Fruit fly (Drosophila melanogaster) whole organism, embryonic: Measurements from ENCODE around the gene Mst98Ca.

Experiments
- Ada2b ChIP-seq: fragments of 200-800 bp; sonication (Bioruptor generic); IDR thresholded peaks from 2 replicates; pipeline ENCODE4 v1.3.6; 2022; ENCODE audit warnings: missing biosample characterization, missing genetic modification characterization
- Antp ChIP-seq: fragments of 200-800 bp; sonication (Bioruptor generic); optimal IDR thresholded peaks from 3 replicates; lab custom pipeline; 2016; ENCODE audit warnings: missing biosample characterization, missing genetic modification characterization
- Atf-2 ChIP-seq: fragments of 200-800 bp; sonication (Bioruptor generic); optimal IDR thresholded peaks from 2 replicates; lab custom pipeline; 2016; ENCODE audit warnings: missing biosample characterization, missing genetic modification characterization
- C15 ChIP-seq: fragments of 200-800 bp; sonication (Bioruptor generic); IDR thresholded peaks from 3 replicates; pipeline ENCODE4 v1.3.6; 2022; ENCODE audit warnings: missing biosample characterization, missing genetic modification characterization
- CG10979 ChIP-seq: fragments of 200-800 bp; sonication (Bioruptor generic); optimal IDR thresholded peaks from 2 replicates; lab custom pipeline; 2018; ENCODE audit warnings: missing biosample characterization, mild to moderate bottlenecking, missing genetic modification characterization, moderate library complexity
- CG11504 ChIP-seq: fragments of 200-800 bp; sonication (Bioruptor generic); optimal IDR thresholded peaks from 3 replicates; lab custom pipeline; 2019; ENCODE audit warnings: missing biosample characterization, mild to moderate bottlenecking, missing genetic modification characterization, moderate library complexity
- CG12071 ChIP-seq: fragments of 200-800 bp; sonication (Bioruptor generic); optimal IDR thresholded peaks from 3 replicates; lab custom pipeline; 2018; ENCODE audit warnings: missing biosample characterization, mild to moderate bottlenecking, missing genetic modification characterization
- CG12104 ChIP-seq: fragments of 200-800 bp; sonication (Bioruptor generic); optimal IDR thresholded peaks from 3 replicates; lab custom pipeline; 2016; ENCODE audit warnings: missing biosample characterization, missing genetic modification characterization
- CG12659 ChIP-seq: fragments of 200-800 bp; sonication (Bioruptor generic); optimal IDR thresholded peaks from 3 replicates; lab custom pipeline; 2017; ENCODE audit warnings: mild to moderate bottlenecking, missing biosample characterization, missing genetic modification reagents, missing genetic modification characterization
- CG14441 ChIP-seq: fragments of 200-800 bp; sonication (Bioruptor generic); IDR thresholded peaks from 2 replicates; pipeline ENCODE4 v1.3.6; 2022; ENCODE audit warnings: missing biosample characterization, missing genetic modification characterization
- CG14667 ChIP-seq: fragments of 200-800 bp; sonication (Bioruptor generic); IDR thresholded peaks from 2 replicates; pipeline ENCODE4 v1.3.6; 2022; ENCODE audit warnings: missing biosample characterization, missing genetic modification characterization
- CG15479 ChIP-seq: fragments of 200-800 bp; sonication (Bioruptor generic); optimal IDR thresholded peaks from 3 replicates; lab custom pipeline; 2019; ENCODE audit warnings: missing biosample characterization, mild to moderate bottlenecking, missing genetic modification characterization, moderate library complexity
- CG15514 ChIP-seq: fragments of 200-800 bp; sonication (Bioruptor generic); optimal IDR thresholded peaks from 3 replicates; lab custom pipeline; 2017; ENCODE audit warnings: missing biosample characterization, missing genetic modification characterization, mild to moderate bottlenecking, moderate library complexity, missing genetic modification reagents
- CG15696 ChIP-seq: fragments of 200-800 bp; sonication (Bioruptor generic); optimal IDR thresholded peaks from 2 replicates; lab custom pipeline; 2019; ENCODE audit warnings: missing biosample characterization, mild to moderate bottlenecking, missing genetic modification characterization, moderate library complexity
- CG17912 ChIP-seq: fragments of 200-800 bp; sonication (Bioruptor generic); optimal IDR thresholded peaks from 2 replicates; lab custom pipeline; 2018; ENCODE audit warnings: missing biosample characterization, mild to moderate bottlenecking, missing genetic modification characterization
- CG18619 ChIP-seq: fragments of 200-800 bp; sonication (Bioruptor generic); optimal IDR thresholded peaks from 3 replicates; lab custom pipeline; 2017; ENCODE audit warnings: missing biosample characterization, mild to moderate bottlenecking, missing genetic modification characterization
- CG3163 ChIP-seq: fragments of 200-800 bp; sonication (Bioruptor generic); optimal IDR thresholded peaks from 3 replicates; lab custom pipeline; 2016; ENCODE audit warnings: missing biosample characterization, missing genetic modification characterization
- CG32767 ChIP-seq: fragments of 200-800 bp; sonication (Bioruptor generic); IDR thresholded peaks from 2 replicates; pipeline ENCODE4 v1.3.6; 2022; ENCODE audit warnings: missing biosample characterization, missing genetic modification characterization
- CG5953 ChIP-seq: fragments of 200-800 bp; sonication (Bioruptor generic); IDR thresholded peaks from 2 replicates; pipeline ENCODE4 v1.3.6; 2022; ENCODE audit warnings: missing biosample characterization, missing genetic modification characterization
- CG6654 ChIP-seq: fragments of 200-800 bp; sonication (Bioruptor generic); optimal IDR thresholded peaks from 2 replicates; lab custom pipeline; 2017; ENCODE audit warnings: missing biosample characterization, mild to moderate bottlenecking, missing genetic modification characterization
- Dbx ChIP-seq: fragments of 200-800 bp; sonication (Bioruptor generic); IDR thresholded peaks from 3 replicates; pipeline ENCODE4 v1.3.6; 2022; ENCODE audit warnings: missing biosample characterization, missing genetic modification characterization
- Dip3 ChIP-seq: fragments of 200-800 bp; sonication (Bioruptor generic); optimal IDR thresholded peaks from 3 replicates; lab custom pipeline; 2016; ENCODE audit warnings: missing biosample characterization, missing genetic modification characterization
- Doc3 ChIP-seq: fragments of 200-800 bp; sonication (Bioruptor generic); IDR thresholded peaks from 3 replicates; pipeline ENCODE4 v1.3.6; 2022; ENCODE audit warnings: missing biosample characterization, missing genetic modification characterization; ENCODE audit not compliant: partially characterized antibody
- E2f2 ChIP-seq: fragments of 200-800 bp; sonication (Bioruptor generic); IDR thresholded peaks from 2 replicates; pipeline ENCODE4 v1.3.6; 2022; ENCODE audit warnings: missing biosample characterization, missing genetic modification characterization
- HLH3B ChIP-seq: fragments of 200-800 bp; sonication (Bioruptor generic); IDR thresholded peaks from 2 replicates; pipeline ENCODE4 v1.3.6; 2022; ENCODE audit warnings: missing biosample characterization, missing genetic modification characterization
- Hmx ChIP-seq: fragments of 200-800 bp; sonication (Bioruptor generic); optimal IDR thresholded peaks from 2 replicates; lab custom pipeline; 2016; ENCODE audit warnings: missing biosample characterization, missing genetic modification characterization
- Hr51 ChIP-seq, 2 experiments: fragments of 200-800 bp; sonication (Bioruptor generic); optimal IDR thresholded peaks; 2 replicates in 1 of 2; 3 replicates in 1 of 2; lab custom pipeline; 2016 to 2018; ENCODE audit warnings: missing biosample characterization in 2 of 2, missing genetic modification characterization in 2 of 2, mild to moderate bottlenecking in 1 of 2, moderate library complexity in 1 of 2
- Jarid2 ChIP-seq: fragments of 200-800 bp; sonication (Bioruptor generic); optimal IDR thresholded peaks from 3 replicates; lab custom pipeline; 2017; ENCODE audit warnings: mild to moderate bottlenecking, missing biosample characterization, missing genetic modification reagents, missing genetic modification characterization
- Lhr ChIP-seq: fragments of 200-800 bp; sonication (Bioruptor generic); optimal IDR thresholded peaks from 3 replicates; lab custom pipeline; 2017; ENCODE audit warnings: mild to moderate bottlenecking, missing biosample characterization, missing genetic modification reagents, missing genetic modification characterization
- Lim3 ChIP-seq: fragments of 200-800 bp; sonication (Bioruptor generic); IDR thresholded peaks from 2 replicates; pipeline ENCODE4 v1.3.6; 2022; ENCODE audit warnings: missing biosample characterization, missing genetic modification characterization
- Med ChIP-seq: fragments of 200-800 bp; sonication (Bioruptor generic); peaks from one replicate; lab custom pipeline; 2016; ENCODE audit warnings: missing biosample characterization, missing genetic modification characterization, mild to moderate bottlenecking, inconsistent platforms, moderate library complexity
- Nf-YB ChIP-seq: fragments of 200-800 bp; sonication (Bioruptor generic); optimal IDR thresholded peaks from 3 replicates; lab custom pipeline; 2019; ENCODE audit warnings: missing biosample characterization, mild to moderate bottlenecking, missing genetic modification characterization, moderate library complexity
- Nf-YC ChIP-seq: fragments of 200-800 bp; optimal IDR thresholded peaks from 3 replicates; lab custom pipeline; 2019; ENCODE audit warnings: missing biosample characterization, mild to moderate bottlenecking, missing genetic modification characterization, moderate library complexity
- Pdp1 ChIP-seq, 2 experiments: fragments of 200-800 bp; sonication (Bioruptor generic); optimal IDR thresholded peaks; 3 replicates each; lab custom pipeline; 2016; ENCODE audit warnings: missing biosample characterization in 2 of 2, missing genetic modification characterization in 2 of 2, mild to moderate bottlenecking in 1 of 2, moderate library complexity in 1 of 2
- ab ChIP-seq: fragments of 200-800 bp; sonication (Bioruptor generic); optimal IDR thresholded peaks from 2 replicates; lab custom pipeline; 2016; ENCODE audit warnings: missing biosample characterization, missing genetic modification characterization
- ase ChIP-seq: fragments of 200-800 bp; sonication (Bioruptor generic); IDR thresholded peaks from 3 replicates; pipeline ENCODE4 v1.3.6; 2022; ENCODE audit warnings: missing biosample characterization, missing genetic modification characterization
- bsh ChIP-seq, 2 experiments: fragments of 200-800 bp; sonication (Bioruptor generic); optimal IDR thresholded peaks; 2 replicates each; lab custom pipeline; 2017 to 2018; ENCODE audit warnings: mild to moderate bottlenecking in 2 of 2, missing biosample characterization in 2 of 2, missing genetic modification characterization in 2 of 2, moderate library complexity in 1 of 2
- cad ChIP-seq: fragments of >200 bp; optimal IDR thresholded peaks from 2 replicates; lab custom pipeline; 2017; ENCODE audit warnings: missing biosample characterization, missing genetic modification characterization
- chinmo ChIP-seq: fragments of 200-800 bp; sonication (Bioruptor generic); IDR thresholded peaks from 4 replicates; pipeline ENCODE4 v1.3.6; 2022; ENCODE audit warnings: missing biosample characterization, missing genetic modification characterization; ENCODE audit not compliant: partially characterized antibody
- chn ChIP-seq: fragments of 200-800 bp; sonication (Bioruptor generic); optimal IDR thresholded peaks from 2 replicates; lab custom pipeline; 2016; ENCODE audit warnings: missing biosample characterization, missing genetic modification characterization
- cwo ChIP-seq: fragments of 200-800 bp; sonication (Bioruptor generic); optimal IDR thresholded peaks from 3 replicates; lab custom pipeline; 2017; ENCODE audit warnings: missing biosample characterization, missing genetic modification characterization, mild to moderate bottlenecking, moderate library complexity, missing genetic modification reagents
- dmrt11E ChIP-seq: fragments of 200-800 bp; sonication (Bioruptor generic); optimal IDR thresholded peaks from 3 replicates; lab custom pipeline; 2018; ENCODE audit warnings: missing biosample characterization, mild to moderate bottlenecking, missing genetic modification characterization, moderate library complexity
- emc ChIP-seq: fragments of 200-800 bp; sonication (Bioruptor generic); optimal IDR thresholded peaks from 2 replicates; lab custom pipeline; 2016; ENCODE audit warnings: missing biosample characterization, missing genetic modification characterization
- exex ChIP-seq: fragments of 200-800 bp; sonication (Bioruptor generic); optimal IDR thresholded peaks from 4 replicates; lab custom pipeline; 2018; ENCODE audit warnings: missing biosample characterization, mild to moderate bottlenecking, missing genetic modification characterization, moderate library complexity
- h ChIP-seq: fragments of >200 bp; optimal IDR thresholded peaks from 2 replicates; lab custom pipeline; 2017
- mirr ChIP-seq: fragments of 200-800 bp; sonication (Bioruptor generic); optimal IDR thresholded peaks from 3 replicates; lab custom pipeline; 2018; ENCODE audit warnings: missing biosample characterization, mild to moderate bottlenecking, missing genetic modification characterization
- nerfin-1 ChIP-seq: fragments of 200-800 bp; sonication (Bioruptor generic); optimal IDR thresholded peaks from 3 replicates; lab custom pipeline; 2019; ENCODE audit warnings: missing biosample characterization, mild to moderate bottlenecking, missing genetic modification characterization, moderate library complexity
- otp ChIP-seq: fragments of 200-800 bp; sonication (Bioruptor generic); IDR thresholded peaks from 3 replicates; pipeline ENCODE4, ENCODE4 v1.3.6; 2022; ENCODE audit warnings: missing biosample characterization, missing genetic modification characterization
- shn ChIP-seq: fragments of 200-800 bp; sonication (Bioruptor generic); optimal IDR thresholded peaks from 3 replicates; lab custom pipeline; 2016; ENCODE audit warnings: missing biosample characterization, missing genetic modification characterization
- sim ChIP-seq: fragments of 200-800 bp; sonication (Bioruptor generic); IDR thresholded peaks from 2 replicates; pipeline ENCODE4 v1.3.6; 2022; ENCODE audit warnings: missing biosample characterization, missing genetic modification characterization
- vvl ChIP-seq: fragments of 200-800 bp; sonication (Bioruptor generic); IDR thresholded peaks from 2 replicates; pipeline ENCODE4 v1.3.6; 2022; ENCODE audit warnings: missing biosample characterization, missing genetic modification characterization
- yki ChIP-seq: fragments of >200 bp; optimal IDR thresholded peaks from 3 replicates; lab custom pipeline; 2018

Mst98Ca gene

DNA sequence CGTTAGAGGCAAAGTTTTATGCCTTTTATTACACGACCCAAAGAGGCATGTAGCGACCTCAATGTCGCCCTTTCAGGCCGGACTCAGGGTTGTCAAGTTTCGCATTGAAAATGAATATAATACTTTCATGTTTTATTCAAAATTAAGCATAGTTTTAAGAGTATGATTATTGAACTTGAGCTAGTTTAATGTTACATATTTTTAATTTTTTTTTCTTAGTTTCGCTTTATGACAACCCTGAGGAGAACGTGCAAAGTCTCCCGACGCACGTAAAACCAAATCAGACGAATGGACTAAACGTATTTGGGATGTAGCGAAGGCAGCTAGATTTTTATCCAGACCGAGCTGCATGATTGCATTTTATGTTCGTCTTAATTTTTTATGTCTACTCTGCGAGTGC, 14.8 kb downstream of the Mst98Ca start (continued):
- TF ChIP-seq CG12104 (GFP tag; lab: Kevin White, UChicago) = no peak
- TF ChIP-seq Dbx (GFP tag; lab: Robert Waterston, UW) = no peak
- no peak for TF ChIP-seq chinmo (GFP tag; lab: Robert Waterston, UW)
- TF ChIP-seq Dip3 (GFP tag; lab: Kevin White, UChicago) = no peak
- TF ChIP-seq dmrt11E = no peak
- TF ChIP-seq CG15514 (GFP tag; lab: Kevin White, UChicago) = no peak
- no peak for TF ChIP-seq E2f2 (GFP tag; lab: Robert Waterston, UW)
- TF ChIP-seq CG3163 (GFP tag; lab: Kevin White, UChicago) = no peak
- no peak for TF ChIP-seq Hmx
- TF ChIP-seq yki (lab: Kevin White, UChicago) = no peak
- no peak for TF ChIP-seq CG14667 (GFP tag; lab: Robert Waterston, UW)
- TF ChIP-seq chn (GFP tag; lab: Kevin White, UChicago) = no peak
- no peak for TF ChIP-seq Pdp1 (GFP tag; optimal IDR thresholded peaks at IDR 0.05; lab: Kevin White, UChicago)
- TF ChIP-seq bsh (GFP tag; optimal IDR thresholded peaks at IDR 0.05; lab: Kevin White, UChicago) = no peak
- no peak for TF ChIP-seq Nf-YB (GFP tag; lab: Kevin White, UChicago)
- no peak for TF ChIP-seq Atf-2 (GFP tag; lab: Kevin White, UChicago)
- TF ChIP-seq nerfin-1 (tag; lab: Kevin White, UChicago) = no peak
- TF ChIP-seq Antp = no peak
- no peak for TF ChIP-seq CG5953 (GFP tag; lab: Robert Waterston, UW)
- TF ChIP-seq Med (GFP tag; lab: Kevin White, UChicago) = peak; percentile 66
- TF ChIP-seq Doc3 (GFP tag; lab: Robert Waterston, UW) = no peak
- no peak for TF ChIP-seq Lim3 (GFP tag; lab: Robert Waterston, UW)
- TF ChIP-seq mirr (GFP tag; lab: Kevin White, UChicago) = no peak
- TF ChIP-seq CG14441 (GFP tag; lab: Robert Waterston, UW) = no peak
- peak in 1 of 2 experiments; percentile 24 for TF ChIP-seq Hr51 (GFP tag; optimal IDR thresholded peaks at IDR 0.05; lab: Kevin White, UChicago)
- TF ChIP-seq CG10979 = no peak
- TF ChIP-seq Ada2b = no peak
- TF ChIP-seq cad (GFP tag; lab: Kevin White, UChicago) = no peak
- TF ChIP-seq vvl (GFP tag; lab: Robert Waterston, UW) = no peak
- TF ChIP-seq ase (GFP tag; lab: Robert Waterston, UW) = no peak
- no peak for TF ChIP-seq CG17912 (GFP tag; lab: Kevin White, UChicago)
- no peak for TF ChIP-seq CG12071 (GFP tag; lab: Kevin White, UChicago)
- TF ChIP-seq shn = no peak
- TF ChIP-seq sim (GFP tag; lab: Robert Waterston, UW) = no peak
- TF ChIP-seq CG12659 = no peak
- no peak for TF ChIP-seq C15
- TF ChIP-seq CG11504 (tag; lab: Kevin White, UChicago) = peak; percentile 41
- TF ChIP-seq ab (GFP tag; lab: Kevin White, UChicago) = no peak
- no peak for TF ChIP-seq Lhr (GFP tag; lab: Kevin White, UChicago)
- TF ChIP-seq Nf-YC (tag; lab: Kevin White, UChicago) = no peak
- TF ChIP-seq otp (GFP tag; lab: Robert Waterston, UW) = no peak
- no peak for TF ChIP-seq exex (tag; lab: Kevin White, UChicago)
- no peak for TF ChIP-seq CG15696 (tag; lab: Kevin White, UChicago)
- TF ChIP-seq CG6654 = no peak
- no peak for TF ChIP-seq CG32767
- no peak for TF ChIP-seq CG15479 (GFP tag; lab: Kevin White, UChicago)
- TF ChIP-seq emc (GFP tag; lab: Kevin White, UChicago) = no peak
- TF ChIP-seq cwo (GFP tag; lab: Kevin White, UChicago) = no peak
- TF ChIP-seq Jarid2 (GFP tag; lab: Kevin White, UChicago) = no peak
- TF ChIP-seq h (lab: Kevin White, UChicago) = no peak
- no peak for TF ChIP-seq CG18619 (GFP tag; lab: Kevin White, UChicago)
- TF ChIP-seq HLH3B (GFP tag; lab: Robert Waterston, UW) = no peak
